Worm (Caenorhabditis elegans) whole organism, L4 larva: ENCODE data around the gene ZK418.5.
A peak's percentile ranks its signal among the peaks of the same experiment; 100 is the strongest.

Source experiments
- F10B5.3 ChIP-seq: sonication (generic microtip); optimal IDR thresholded peaks from 2 replicates; lab custom pipeline; 2016; ENCODE audit warnings: mild to moderate bottlenecking, missing genetic modification characterization, missing compliant biosample characterization
- T20F7.1 ChIP-seq: fragments of 200-800 bp; sonication (Bioruptor generic); optimal IDR thresholded peaks from 2 replicates; lab custom pipeline; 2018; ENCODE audit warnings: mild to moderate bottlenecking, missing genetic modification characterization, missing compliant biosample characterization
- Y5F2A.4 ChIP-seq: fragments of 200-800 bp; sonication (Bioruptor generic); optimal IDR thresholded peaks from 2 replicates; lab custom pipeline; 2018; ENCODE audit warnings: mild to moderate bottlenecking, missing genetic modification characterization, missing compliant biosample characterization
- ZK337.2 ChIP-seq: fragments of 200-800 bp; sonication (Bioruptor generic); IDR thresholded peaks from 2 replicates; pipeline ENCODE4 v1.3.6; 2022; ENCODE audit warnings: missing genetic modification reagents, missing genetic modification characterization, missing compliant biosample characterization
- aha-1 ChIP-seq: fragments of 150-350 bp; peaks from one replicate; lab custom pipeline; 2014; ENCODE audit warnings: missing biosample characterization, missing genetic modification characterization
- attf-4 ChIP-seq: sonication (generic microtip); optimal IDR thresholded peaks from 3 replicates; lab custom pipeline; 2017; ENCODE audit warnings: missing biosample characterization, missing genetic modification characterization
- ceh-82 ChIP-seq: sonication (generic microtip); optimal IDR thresholded peaks from 2 replicates; lab custom pipeline; 2017; ENCODE audit warnings: missing biosample characterization, missing genetic modification characterization
- cey-2 ChIP-seq: sonication (generic microtip); optimal IDR thresholded peaks from 3 replicates; lab custom pipeline; 2017; ENCODE audit warnings: missing genetic modification characterization, mild to moderate bottlenecking, missing compliant biosample characterization, antibody characterized with exemption, borderline replicate concordance; ENCODE audit not compliant: insufficient read depth
- daf-16 ChIP-seq, 3 experiments: sonication (generic microtip); optimal IDR thresholded peaks; 2 replicates each; lab custom pipeline; 2016 to 2017; ENCODE audit warnings: missing genetic modification characterization in 3 of 3, missing genetic modification reagents in 3 of 3, mild to moderate bottlenecking in 2 of 3, missing compliant biosample characterization in 2 of 3, missing biosample characterization in 1 of 3, moderate library complexity in 1 of 3
- dpl-1 ChIP-seq: fragments of 150-350 bp; optimal IDR thresholded peaks from 2 replicates; lab custom pipeline; 2014; ENCODE audit warnings: missing biosample characterization, missing genetic modification reagents, missing genetic modification characterization
- dve-1 ChIP-seq: sonication (generic microtip); optimal IDR thresholded peaks from 2 replicates; lab custom pipeline; 2017; ENCODE audit warnings: antibody characterized with exemption, mild to moderate bottlenecking, missing genetic modification characterization, missing compliant biosample characterization; ENCODE audit not compliant: insufficient read depth
- egl-27 ChIP-seq: sonication (generic microtip); optimal IDR thresholded peaks from 3 replicates; lab custom pipeline; 2017; ENCODE audit warnings: missing biosample characterization, missing genetic modification reagents, missing genetic modification characterization
- fos-1 ChIP-seq: fragments of 150-350 bp; optimal IDR thresholded peaks from 2 replicates; lab custom pipeline; 2014; ENCODE audit warnings: missing biosample characterization, missing genetic modification characterization
- hlh-30 ChIP-seq: sonication (generic microtip); optimal IDR thresholded peaks from 2 replicates; lab custom pipeline; 2017; ENCODE audit warnings: antibody characterized with exemption, mild to moderate bottlenecking, missing genetic modification characterization, missing compliant biosample characterization; ENCODE audit not compliant: insufficient read depth
- lim-7 ChIP-seq: fragments of 200-800 bp; sonication (Bioruptor generic); IDR thresholded peaks from 2 replicates; pipeline ENCODE4 v1.3.6; 2022; ENCODE audit warnings: missing genetic modification characterization, missing compliant biosample characterization
- lin-1 ChIP-seq: fragments of 200-800 bp; sonication (Bioruptor generic); IDR thresholded peaks from 2 replicates; pipeline ENCODE4 v1.3.6; 2022; ENCODE audit warnings: missing genetic modification reagents, missing genetic modification characterization, missing compliant biosample characterization
- lin-13 ChIP-seq: fragments of 150-350 bp; optimal IDR thresholded peaks from 2 replicates; lab custom pipeline; 2014; ENCODE audit warnings: missing biosample characterization, missing genetic modification reagents, missing genetic modification characterization
- lin-38 ChIP-seq: fragments of 200-800 bp; sonication (Bioruptor generic); IDR thresholded peaks from 2 replicates; pipeline ENCODE4 v1.3.6; 2022; ENCODE audit warnings: missing genetic modification reagents, missing genetic modification characterization, missing compliant biosample characterization
- lin-39 ChIP-seq: fragments of 150-350 bp; optimal IDR thresholded peaks from 2 replicates; lab custom pipeline; 2014; ENCODE audit warnings: missing biosample characterization, missing genetic modification reagents, missing genetic modification characterization
- lsy-2 ChIP-seq, 2 experiments: fragments of 150-350 bp in 1 of 2; sonication (generic microtip) in 1 of 2; optimal IDR thresholded peaks; 2 replicates each; lab custom pipeline; 2014 to 2017; ENCODE audit warnings: missing biosample characterization in 2 of 2, missing genetic modification characterization in 2 of 2
- madf-9 ChIP-seq: fragments of 200-800 bp; sonication (Bioruptor generic); conservative IDR thresholded peaks from 2 replicates; pipeline ENCODE4 v1.3.6; 2022; ENCODE audit warnings: missing genetic modification reagents, missing genetic modification characterization, missing compliant biosample characterization
- mdt-29 ChIP-seq: fragments of 200-800 bp; sonication (Bioruptor generic); IDR thresholded peaks from 2 replicates; pipeline ENCODE4 v1.3.6; 2022; ENCODE audit warnings: missing genetic modification reagents, missing genetic modification characterization, missing compliant biosample characterization
- mep-1 ChIP-seq: fragments of 150-350 bp; sonication (generic microtip); optimal IDR thresholded peaks from 3 replicates; lab custom pipeline; 2014; ENCODE audit warnings: missing biosample characterization, missing genetic modification characterization
- mes-2 ChIP-seq: sonication (generic microtip); optimal IDR thresholded peaks from 2 replicates; lab custom pipeline; 2016; ENCODE audit warnings: missing genotype, mild to moderate bottlenecking, missing genetic modification characterization, missing compliant biosample characterization; ENCODE audit not compliant: poor library complexity, severe bottlenecking
- nhr-102 ChIP-seq: sonication (generic microtip); optimal IDR thresholded peaks from 2 replicates; lab custom pipeline; 2016; ENCODE audit warnings: mild to moderate bottlenecking, missing genetic modification characterization, moderate library complexity, missing compliant biosample characterization
- nhr-41 ChIP-seq: fragments of 200-800 bp; sonication (Bioruptor generic); IDR thresholded peaks from 2 replicates; pipeline ENCODE4 v1.3.6; 2022; ENCODE audit warnings: missing genetic modification reagents, missing genetic modification characterization, missing compliant biosample characterization
- rbr-2 ChIP-seq: sonication (generic microtip); optimal IDR thresholded peaks from 2 replicates; lab custom pipeline; 2016; ENCODE audit warnings: missing genotype, missing genetic modification characterization, missing compliant biosample characterization
- sdz-12 ChIP-seq: fragments of 200-800 bp; sonication (Bioruptor generic); optimal IDR thresholded peaks from 2 replicates; lab custom pipeline; 2018; ENCODE audit warnings: mild to moderate bottlenecking, missing genetic modification characterization, missing compliant biosample characterization
- snpc-1.2 ChIP-seq: fragments of 200-800 bp; sonication (Bioruptor generic); IDR thresholded peaks from 2 replicates; pipeline ENCODE4 v1.3.6; 2022; ENCODE audit warnings: missing genetic modification reagents, missing genetic modification characterization, missing compliant biosample characterization
- snpc-4 ChIP-seq: fragments of 150-350 bp; optimal IDR thresholded peaks from 2 replicates; lab custom pipeline; 2014; ENCODE audit warnings: missing biosample characterization, missing genetic modification characterization
- spr-1 ChIP-seq: sonication (generic microtip); optimal IDR thresholded peaks from 2 replicates; lab custom pipeline; 2016; ENCODE audit warnings: mild to moderate bottlenecking, missing genetic modification characterization, missing compliant biosample characterization
- unc-39 ChIP-seq: sonication (generic microtip); optimal IDR thresholded peaks from 2 replicates; lab custom pipeline; 2017; ENCODE audit warnings: missing biosample characterization, missing genetic modification characterization
- unc-62 ChIP-seq, 3 experiments: fragments of 150-350 bp in 1 of 3; sonication (generic microtip); optimal IDR thresholded peaks in 2 of 3; peaks in 1 of 3; 1 replicate in 1 of 3; 2 replicates in 2 of 3; lab custom pipeline; 2014 to 2017; ENCODE audit warnings: missing biosample characterization in 3 of 3, missing genetic modification characterization in 3 of 3, missing genetic modification reagents in 3 of 3, missing genotype in 1 of 3
- zfp-2 ChIP-seq: sonication (generic microtip); optimal IDR thresholded peaks from 2 replicates; lab custom pipeline; 2016; ENCODE audit warnings: mild to moderate bottlenecking, missing genetic modification characterization, missing compliant biosample characterization
- zfp-3 ChIP-seq: fragments of 200-800 bp; sonication (Bioruptor generic); conservative IDR thresholded peaks from 2 replicates; pipeline ENCODE4 v1.3.6; 2022; ENCODE audit warnings: missing genetic modification reagents, missing genetic modification characterization, missing compliant biosample characterization
- zip-11 ChIP-seq: fragments of 200-800 bp; sonication (Bioruptor generic); IDR thresholded peaks from 2 replicates; pipeline ENCODE4 v1.3.6; 2022; ENCODE audit warnings: missing genetic modification characterization, missing compliant biosample characterization

The ZK418.5 gene

DNA sequence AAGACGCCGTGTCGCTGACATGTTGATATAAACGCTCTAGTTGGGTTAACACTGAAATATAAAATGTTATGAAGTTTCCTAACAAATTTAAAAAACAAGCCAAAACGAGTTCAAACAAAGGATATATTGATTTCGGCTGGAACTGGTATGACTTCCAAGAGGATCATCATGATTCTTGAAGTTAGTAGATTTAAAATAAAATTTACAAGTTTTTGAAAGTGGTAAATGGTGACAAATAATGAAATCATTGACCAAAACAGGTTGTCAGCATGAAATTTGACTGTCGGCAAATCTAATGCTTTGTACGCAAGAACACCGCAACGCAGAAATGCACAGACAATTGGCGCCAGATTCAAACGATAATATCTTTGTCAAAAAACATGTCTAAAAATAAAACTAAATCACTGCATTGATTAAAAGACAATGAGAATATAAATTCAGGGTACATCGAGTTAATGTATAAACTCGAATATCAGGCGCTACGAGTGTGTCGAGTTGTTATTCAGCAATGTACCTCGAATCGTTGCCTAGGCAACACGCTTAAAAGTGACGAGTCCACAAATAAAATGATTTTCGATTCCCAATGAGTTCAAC lies 5.0 kb downstream of the ZK418.5 start, which contains the start of the genes ubc-18 and R01H2.8:
Gene ubc-18, minus strand, starts transcription at position 51 of the 594 bp plus-strand sequence.
Gene R01H2.8, plus strand, starts transcription at position 544 of the 594 bp plus-strand sequence.
- no peak for TF ChIP-seq mdt-29 (GFP tag; lab: Robert Waterston, UW)
- TF ChIP-seq unc-62 (GFP tag; optimal IDR thresholded peaks at IDR 0.05 in 1 of 2; lab: Kevin White, UChicago) = no peak
- no peak for TF ChIP-seq unc-62 (tag; optimal IDR thresholded peaks at IDR 0.05; lab: Kevin White, UChicago)
- TF ChIP-seq daf-16 (GFP tag; optimal IDR thresholded peaks at IDR 0.05; lab: Kevin White, UChicago) = no peak
- TF ChIP-seq daf-16 (tag; optimal IDR thresholded peaks at IDR 0.05; lab: Kevin White, UChicago) = peak; percentile 48
- TF ChIP-seq ZK337.2 (GFP tag; lab: Robert Waterston, UW) = no peak
- TF ChIP-seq dve-1 = no peak
- no peak for TF ChIP-seq zip-11 (GFP tag; lab: Robert Waterston, UW)
- TF ChIP-seq nhr-102 = no peak
- no peak for TF ChIP-seq cey-2 (tag; lab: Kevin White, UChicago)
- TF ChIP-seq madf-9 (GFP tag; lab: Robert Waterston, UW) = no peak
- no peak for TF ChIP-seq egl-27 (tag; lab: Kevin White, UChicago)
- peak; percentile 62 for TF ChIP-seq mes-2 (tag; lab: Kevin White, UChicago)
- TF ChIP-seq lin-13 (GFP tag; lab: Kevin White, UChicago) = no peak
- peak; percentile 16 for TF ChIP-seq hlh-30 (tag; lab: Kevin White, UChicago)
- peak in 1 of 2 experiments; percentile 63 for TF ChIP-seq lsy-2 (tag; optimal IDR thresholded peaks at IDR 0.05; lab: Kevin White, UChicago)
- TF ChIP-seq mep-1 (tag; lab: Kevin White, UChicago) = peak; percentile 5
- no peak for TF ChIP-seq nhr-41
- TF ChIP-seq lin-39 (tag; lab: Kevin White, UChicago) = no peak
- no peak for TF ChIP-seq ceh-82 (tag; lab: Kevin White, UChicago)
- no peak for TF ChIP-seq rbr-2 (tag; lab: Kevin White, UChicago)
- TF ChIP-seq lin-38 (GFP tag; lab: Robert Waterston, UW) = peak; percentile 53
- TF ChIP-seq T20F7.1 = peak; percentile 20
- TF ChIP-seq snpc-1.2 = no peak
- peak; percentile 91 for TF ChIP-seq dpl-1 (GFP tag; lab: Kevin White, UChicago)

DNA sequence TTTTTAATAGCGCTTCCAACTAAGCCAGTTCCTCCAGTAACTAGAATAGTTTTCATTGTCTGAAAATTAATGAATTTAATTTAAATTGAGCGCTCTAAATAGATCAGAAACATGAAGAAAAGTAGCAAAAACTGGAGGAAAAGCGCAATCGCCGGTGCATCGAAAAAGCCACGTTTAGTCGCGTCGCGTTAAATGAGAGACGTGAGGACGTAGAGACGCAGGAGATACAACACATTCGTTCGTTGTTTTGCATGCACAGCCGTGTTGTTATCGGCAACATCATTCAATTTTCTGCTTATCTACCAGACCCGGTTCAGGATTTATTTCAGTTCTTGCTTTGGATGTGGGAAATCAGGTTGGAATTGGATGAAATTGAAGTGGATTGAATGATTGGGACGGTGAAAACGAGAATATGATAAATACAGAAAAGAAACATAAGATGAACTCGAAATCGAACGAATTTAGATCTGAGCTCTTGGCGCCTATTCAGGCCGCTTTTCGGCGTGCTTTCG lies 6.2 kb downstream of the ZK418.5 start, which contains the start of gene ger-1:
Gene ger-1, minus strand, starts transcription at position 93 of the 512 bp plus-strand sequence.
- TF ChIP-seq spr-1 (tag; lab: Kevin White, UChicago) (no peak), sdz-12 (GFP tag; lab: Kevin White, UChicago) (no peak), mes-2 (tag; lab: Kevin White, UChicago) (peak; percentile 56), lin-39 (tag; lab: Kevin White, UChicago) (no peak), attf-4 (tag; lab: Kevin White, UChicago) (no peak), zfp-2 (tag; lab: Kevin White, UChicago) (no peak), fos-1 (no peak), lim-7 (GFP tag; lab: Robert Waterston, UW) (no peak), nhr-102 (no peak), unc-62 (GFP tag; optimal IDR thresholded peaks at IDR 0.05 in 1 of 2; lab: Kevin White, UChicago) (no peak), unc-62 (tag; optimal IDR thresholded peaks at IDR 0.05; lab: Kevin White, UChicago) (no peak), lin-1 (GFP tag; lab: Robert Waterston, UW) (no peak), unc-39 (no peak), dve-1 (no peak), snpc-1.2 (no peak), zfp-3 (GFP tag; lab: Robert Waterston, UW) (no peak), F10B5.3 (tag; lab: Kevin White, UChicago) (no peak), aha-1 (tag; lab: Kevin White, UChicago) (peak; percentile 39)

DNA sequence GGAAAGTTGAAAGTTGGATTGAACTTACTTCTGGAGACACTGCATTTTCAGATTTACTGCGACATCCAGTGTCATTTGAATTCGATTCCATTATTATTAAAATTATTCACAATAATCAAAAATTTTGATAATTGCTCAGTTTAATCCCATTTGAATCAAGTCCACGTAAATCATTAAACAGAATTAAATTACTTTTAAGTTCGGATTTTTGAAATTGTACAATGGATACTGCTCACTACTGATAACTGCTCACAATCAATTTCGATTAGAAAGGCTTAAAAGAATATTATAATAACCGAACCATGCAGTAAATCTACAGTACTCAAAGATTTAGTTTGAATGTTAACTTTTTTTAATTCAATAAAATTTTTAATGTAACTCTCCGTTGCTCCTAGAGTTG lies 9.5 kb downstream of the ZK418.5 start, which contains the start of gene R01H2.4:
Gene R01H2.4, minus strand, starts transcription at position 101 of the 400 bp plus-strand sequence.
- TF ChIP-seq snpc-4 (no peak), Y5F2A.4 (GFP tag; lab: Kevin White, UChicago) (no peak)
